Fruit fly (Drosophila melanogaster) whole organism, wandering third instar larva: ENCODE measurements around the gene CG7656.

ENCODE experiments used
- Abd-B ChIP-seq: fragments of >200 bp; optimal IDR thresholded peaks from 2 replicates; lab custom pipeline; 2017; ENCODE audit warnings: missing biosample characterization, missing genetic modification characterization
- CG32264 ChIP-seq: fragments of 200-800 bp; sonication (Bioruptor generic); optimal IDR thresholded peaks from 2 replicates; lab custom pipeline; 2016; ENCODE audit warnings: missing biosample characterization, missing genetic modification characterization
- CG9705 ChIP-seq: fragments of 200-800 bp; sonication (Bioruptor generic); optimal IDR thresholded peaks from 2 replicates; lab custom pipeline; 2018; ENCODE audit warnings: missing biosample characterization, mild to moderate bottlenecking, missing genetic modification characterization
- CrebA ChIP-seq: fragments of 200-800 bp; sonication (Bioruptor generic); optimal IDR thresholded peaks from 2 replicates; lab custom pipeline; 2016; ENCODE audit warnings: missing biosample characterization, mild to moderate bottlenecking, missing genetic modification characterization, borderline replicate concordance
- Dfd ChIP-seq: fragments of >200 bp; optimal IDR thresholded peaks from 2 replicates; lab custom pipeline; 2017; ENCODE audit warnings: missing biosample characterization, missing genetic modification characterization
- Dif ChIP-seq: fragments of 200-275, 200-300 bp; sonication (Bioruptor generic); optimal IDR thresholded peaks from 2 replicates; lab custom pipeline; 2018; ENCODE audit warnings: missing biosample characterization, missing genetic modification characterization; ENCODE audit not compliant: partially characterized antibody
- GATAd ChIP-seq: sonication (Bioruptor generic); optimal IDR thresholded peaks from 2 replicates; lab custom pipeline; 2016; ENCODE audit warnings: missing biosample characterization, missing genetic modification characterization
- HLH106 ChIP-seq: fragments of 200-800 bp; optimal IDR thresholded peaks from 3 replicates; lab custom pipeline; 2019; ENCODE audit warnings: missing biosample characterization, mild to moderate bottlenecking, missing genetic modification characterization, moderate library complexity
- Hnf4 ChIP-seq: fragments of 200-800 bp; sonication (Bioruptor generic); optimal IDR thresholded peaks from 2 replicates; lab custom pipeline; 2016; ENCODE audit warnings: missing biosample characterization, mild to moderate bottlenecking, missing genetic modification characterization
- Hr78 ChIP-seq: fragments of >200 bp; optimal IDR thresholded peaks from 2 replicates; lab custom pipeline; 2017; ENCODE audit warnings: missing biosample characterization, missing genetic modification characterization
- Hr83 ChIP-seq: fragments of 200-300 bp; sonication (Bioruptor generic); optimal IDR thresholded peaks from 2 replicates; lab custom pipeline; 2016; ENCODE audit warnings: missing biosample characterization, mild to moderate bottlenecking, missing genetic modification characterization, moderate library complexity; ENCODE audit not compliant: poor library complexity, severe bottlenecking
- Jra ChIP-seq: sonication (Bioruptor generic); optimal IDR thresholded peaks from 2 replicates; lab custom pipeline; 2016; ENCODE audit warnings: missing biosample characterization, missing genetic modification characterization
- Mio ChIP-seq: sonication (Bioruptor generic); optimal IDR thresholded peaks from 2 replicates; lab custom pipeline; 2016; ENCODE audit warnings: missing biosample characterization, missing genetic modification characterization
- Myc ChIP-seq: fragments of >200 bp; optimal IDR thresholded peaks from 2 replicates; lab custom pipeline; 2017
- N ChIP-seq: fragments of >200 bp; optimal IDR thresholded peaks from 2 replicates; lab custom pipeline; 2018; ENCODE audit warnings: missing biosample characterization, missing external identifiers, missing genetic modification characterization
- OdsH ChIP-seq: fragments of 200-800 bp; sonication (Bioruptor generic); optimal IDR thresholded peaks from 2 replicates; lab custom pipeline; 2016; ENCODE audit warnings: missing biosample characterization, mild to moderate bottlenecking, missing genetic modification characterization
- Rel ChIP-seq, 2 experiments: fragments of 200-800 bp; sonication (Bioruptor generic) in 1 of 2; optimal IDR thresholded peaks; 2 replicates in 1 of 2; 3 replicates in 1 of 2; lab custom pipeline; 2016 to 2019; ENCODE audit warnings: mild to moderate bottlenecking in 2 of 2, missing biosample characterization in 2 of 2, missing genetic modification characterization in 2 of 2, moderate library complexity in 1 of 2
- Sp1 ChIP-seq: fragments of 200-800 bp; sonication (Bioruptor generic); optimal IDR thresholded peaks from 3 replicates; lab custom pipeline; 2019; ENCODE audit warnings: missing biosample characterization, mild to moderate bottlenecking, missing genetic modification characterization, moderate library complexity
- Vsx2 ChIP-seq: fragments of 200-300, 225-300 bp; sonication (Bioruptor generic); optimal IDR thresholded peaks from 2 replicates; lab custom pipeline; 2018; ENCODE audit warnings: missing biosample characterization, missing genetic modification characterization; ENCODE audit not compliant: partially characterized antibody
- br ChIP-seq: fragments of 200-800 bp; sonication (Bioruptor generic); optimal IDR thresholded peaks from 2 replicates; lab custom pipeline; 2016; ENCODE audit warnings: missing biosample characterization, missing genetic modification characterization
- brk ChIP-seq: fragments of 200-800 bp; sonication (Bioruptor generic); optimal IDR thresholded peaks from 2 replicates; lab custom pipeline; 2016; ENCODE audit warnings: missing biosample characterization, mild to moderate bottlenecking, missing genetic modification characterization
- dl ChIP-seq, 2 experiments: fragments of 175-275, 200-275 bp in 1 of 2; fragments of 200-275 bp in 1 of 2; sonication (Bioruptor generic); optimal IDR thresholded peaks; lab custom pipeline; 2018; ENCODE audit warnings: mild to moderate bottlenecking in 2 of 2, missing biosample characterization in 2 of 2, missing genetic modification characterization in 2 of 2, moderate library complexity in 2 of 2; ENCODE audit not compliant: partially characterized antibody in 2 of 2, insufficient read depth in 1 of 2
- dmrt93B ChIP-seq: fragments of 200-800 bp; sonication (Bioruptor generic); optimal IDR thresholded peaks from 2 replicates; lab custom pipeline; 2018; ENCODE audit warnings: missing biosample characterization, mild to moderate bottlenecking, missing genetic modification characterization
- dsf ChIP-seq: sonication (Bioruptor generic); optimal IDR thresholded peaks from 2 replicates; lab custom pipeline; 2016; ENCODE audit warnings: missing biosample characterization, missing genetic modification characterization, borderline replicate concordance
- ey ChIP-seq: fragments of 200-800 bp; sonication (Bioruptor generic); optimal IDR thresholded peaks from 2 replicates; lab custom pipeline; 2016; ENCODE audit warnings: missing biosample characterization, missing genetic modification characterization
- foxo ChIP-seq, 2 experiments: fragments of 200-800 bp; sonication (Bioruptor generic); optimal IDR thresholded peaks; 2 replicates in 1 of 2; 3 replicates in 1 of 2; lab custom pipeline; 2016 to 2017; ENCODE audit warnings: missing biosample characterization in 2 of 2, missing genetic modification characterization in 2 of 2
- fru ChIP-seq: fragments of 200-800 bp; sonication (Bioruptor generic); optimal IDR thresholded peaks from 3 replicates; lab custom pipeline; 2016; ENCODE audit warnings: missing biosample characterization, mild to moderate bottlenecking, missing genetic modification characterization
- h ChIP-seq: fragments of 200-800 bp; sonication (Bioruptor generic); optimal IDR thresholded peaks from 3 replicates; lab custom pipeline; 2016; ENCODE audit warnings: missing biosample characterization, mild to moderate bottlenecking, missing genetic modification characterization
- jim ChIP-seq: fragments of 175-275, 200-325 bp; sonication (Bioruptor generic); optimal IDR thresholded peaks from 2 replicates; lab custom pipeline; 2016; ENCODE audit warnings: missing biosample characterization, mild to moderate bottlenecking, missing genetic modification characterization
- lola ChIP-seq: fragments of >200 bp; optimal IDR thresholded peaks from 2 replicates; lab custom pipeline; 2017; ENCODE audit warnings: missing biosample characterization, missing genetic modification characterization
- pan ChIP-seq: fragments of >200 bp; optimal IDR thresholded peaks from 2 replicates; lab custom pipeline; 2017
- psq ChIP-seq: fragments of 200-800 bp; sonication (Bioruptor generic); optimal IDR thresholded peaks from 3 replicates; lab custom pipeline; 2017; ENCODE audit warnings: missing biosample characterization, mild to moderate bottlenecking, missing genetic modification characterization, moderate library complexity
- rgr ChIP-seq: fragments of 200-800 bp; sonication (Bioruptor generic); optimal IDR thresholded peaks from 3 replicates; lab custom pipeline; 2016; ENCODE audit warnings: missing biosample characterization, mild to moderate bottlenecking, missing genetic modification characterization
- sage ChIP-seq: fragments of 200-800 bp; sonication (Bioruptor generic); optimal IDR thresholded peaks from 2 replicates; lab custom pipeline; 2016; ENCODE audit warnings: missing biosample characterization, mild to moderate bottlenecking, missing genetic modification characterization
- sv ChIP-seq: fragments of 200-800 bp; sonication (Bioruptor generic); optimal IDR thresholded peaks from 3 replicates; lab custom pipeline; 2016; ENCODE audit warnings: missing biosample characterization, missing genetic modification characterization
- tai ChIP-seq: sonication (Bioruptor generic); optimal IDR thresholded peaks from 2 replicates; lab custom pipeline; 2016; ENCODE audit warnings: missing biosample characterization, missing genetic modification characterization
- usp ChIP-seq: fragments of >200 bp; optimal IDR thresholded peaks from 2 replicates; lab custom pipeline; 2017; ENCODE audit warnings: missing biosample characterization, missing genetic modification characterization
- woc ChIP-seq: sonication (Bioruptor generic); optimal IDR thresholded peaks from 2 replicates; lab custom pipeline; 2016; ENCODE audit warnings: missing biosample characterization, mild to moderate bottlenecking, missing genetic modification characterization

The CG7656 gene

DNA sequence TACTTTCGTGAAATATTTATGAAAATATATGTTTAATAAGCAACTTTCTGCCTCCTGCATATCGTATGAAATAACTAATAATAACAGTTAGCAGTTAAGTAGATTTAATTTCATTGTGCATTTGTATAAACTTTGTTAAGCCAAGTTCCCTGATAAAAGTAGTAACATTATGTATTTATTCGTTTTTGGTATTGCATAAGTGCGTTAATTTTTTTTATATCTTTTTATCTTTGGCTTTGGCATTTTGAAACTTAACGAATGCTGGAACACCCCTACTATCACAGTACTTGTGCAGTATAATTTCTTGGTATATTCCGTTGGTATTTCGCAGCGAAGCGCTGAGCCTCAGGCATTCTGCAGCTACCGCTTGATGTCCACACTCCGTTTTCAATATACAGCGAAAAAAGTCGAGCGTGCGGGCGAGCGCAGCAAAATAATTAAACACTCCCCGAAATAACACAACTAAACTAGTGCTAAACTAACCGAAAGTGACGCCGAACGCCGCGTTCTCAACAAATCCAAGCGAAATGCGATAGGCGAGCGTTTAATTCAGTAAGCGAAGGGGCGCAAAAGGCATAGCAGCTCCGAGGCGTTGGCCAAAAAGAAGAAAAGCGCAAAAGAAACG lies 651 bp upstream of the CG7656 start, which contains the start of gene RhoGAP71E (continued):
- TF ChIP-seq foxo (GFP tag; optimal IDR thresholded peaks at IDR 0.05; lab: Kevin White, UChicago) (peak in 1 of 2 experiments; percentile 44), Hr83 (GFP tag; lab: Kevin White, UChicago) (peak; percentile 44), CG9705 (no peak), dsf (GFP tag; lab: Kevin White, UChicago) (no peak), rgr (peak; percentile 57), fru (no peak), usp (GFP tag; lab: Kevin White, UChicago) (no peak), N (no peak), Sp1 (GFP tag; lab: Kevin White, UChicago) (peak; percentile 57), sage (GFP tag; lab: Kevin White, UChicago) (no peak), Myc (lab: Kevin White, UChicago) (no peak)

dm6 chr3L:15583504-15583903 lies 4.5 kb downstream of the CG7656 start, which contains the start of gene AIMP2:
AIMP2 (plus strand) TSS chr3L:15583638.
- TF ChIP-seq HLH106 (tag; lab: Kevin White, UChicago) = no peak
- peak; percentile 44 for TF ChIP-seq rgr

DNA sequence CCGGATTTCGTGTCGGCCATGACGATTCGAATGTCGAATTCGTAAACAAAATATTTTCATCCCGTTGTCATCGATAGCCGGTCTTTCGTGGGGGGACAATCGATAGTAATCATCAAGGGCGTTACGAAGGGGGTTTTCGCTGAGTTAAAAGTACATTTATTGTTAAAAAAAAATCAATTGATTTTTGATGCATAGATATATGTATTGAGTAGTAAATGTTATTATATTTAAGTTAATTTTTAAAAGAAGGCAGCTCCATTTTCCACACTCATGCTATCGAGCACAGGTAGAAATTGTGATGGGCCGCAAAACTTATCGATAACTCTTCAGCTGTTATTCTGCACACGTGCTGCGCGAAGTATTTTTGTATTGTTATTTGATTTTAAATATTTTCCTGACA lies 7.5 kb downstream of the CG7656 start, which contains the start of the genes mrn and CG12301:
Gene mrn (minus strand): TSS at position 51 of the 400 bp plus-strand sequence.
Gene CG12301 (plus strand): TSS at position 314 of the 400 bp plus-strand sequence.
- TF ChIP-seq sage (GFP tag; lab: Kevin White, UChicago) (no peak), Hr78 (no peak), Dfd (GFP tag; lab: Kevin White, UChicago) (no peak), dsf (GFP tag; lab: Kevin White, UChicago) (no peak), sv (GFP tag; lab: Kevin White, UChicago) (peak; percentile 67), GATAd (GFP tag; lab: Kevin White, UChicago) (no peak), Hnf4 (GFP tag; lab: Kevin White, UChicago) (no peak), tai (GFP tag; lab: Kevin White, UChicago) (no peak), HLH106 (tag; lab: Kevin White, UChicago) (peak; percentile 93), Hr83 (GFP tag; lab: Kevin White, UChicago) (peak; percentile 94), dmrt93B (GFP tag; lab: Kevin White, UChicago) (no peak), Myc (lab: Kevin White, UChicago) (peak; percentile 80), psq (GFP tag; lab: Kevin White, UChicago) (peak; percentile 65), brk (no peak), foxo (GFP tag; optimal IDR thresholded peaks at IDR 0.05; lab: Kevin White, UChicago) (no peak), OdsH (GFP tag; lab: Kevin White, UChicago) (peak; percentile 80), rgr (peak; percentile 87), CG32264 (no peak), dl (GFP tag; optimal IDR thresholded peaks at IDR 0.05; lab: Kevin White, UChicago; ENCODE audit: insufficient read depth in 1 of 2, partially characterized antibody in 2 of 2) (no peak), Jra (GFP tag; lab: Kevin White, UChicago) (no peak), Mio (GFP tag; lab: Kevin White, UChicago) (no peak), lola (GFP tag; lab: Kevin White, UChicago) (no peak), ey (GFP tag; lab: Kevin White, UChicago) (peak; percentile 81), CG9705 (peak; percentile 43), h (GFP tag; lab: Kevin White, UChicago) (peak; percentile 97), CrebA (GFP tag; lab: Kevin White, UChicago) (no peak), jim (GFP tag; lab: Kevin White, UChicago) (no peak), usp (GFP tag; lab: Kevin White, UChicago) (no peak), N (no peak), br (no peak), Dif (GFP tag; lab: Kevin White, UChicago) (no peak), Abd-B (no peak), Vsx2 (no peak), Rel (GFP tag; optimal IDR thresholded peaks at IDR 0.05; lab: Kevin White, UChicago) (no peak), Rel (tag; optimal IDR thresholded peaks at IDR 0.05; lab: Kevin White, UChicago) (peak; percentile 85), Sp1 (GFP tag; lab: Kevin White, UChicago) (no peak), fru (no peak), pan (lab: Kevin White, UChicago) (no peak), woc (no peak)
